Worm (Caenorhabditis elegans) whole organism, young adult: ENCODE measurements around the gene C07H6.9.

ENCODE experiments used
- B0035.1 ChIP-seq: sonication (generic microtip); optimal IDR thresholded peaks from 2 replicates; lab custom pipeline; 2016; ENCODE audit warnings: missing genetic modification characterization, mild to moderate bottlenecking, missing compliant biosample characterization, missing genotype, missing genetic modification reagents
- D2030.7 ChIP-seq: fragments of 200-800 bp; sonication (Bioruptor generic); IDR thresholded peaks from 2 replicates; pipeline ENCODE4 v1.3.6; 2022; ENCODE audit warnings: missing genetic modification reagents, missing genetic modification characterization, missing compliant biosample characterization
- F52B5.7 ChIP-seq: sonication (generic microtip); optimal IDR thresholded peaks from 2 replicates; lab custom pipeline; 2016; ENCODE audit warnings: mild to moderate bottlenecking, missing genetic modification characterization, missing compliant biosample characterization
- F55B11.4 ChIP-seq: sonication (generic microtip); optimal IDR thresholded peaks from 2 replicates; lab custom pipeline; 2016; ENCODE audit warnings: missing compliant biosample characterization, missing genetic modification characterization, borderline replicate concordance; ENCODE audit not compliant: insufficient read depth
- F57A8.1 ChIP-seq: fragments of 200-800 bp; sonication (Bioruptor generic); optimal IDR thresholded peaks from 2 replicates; lab custom pipeline; 2018; ENCODE audit warnings: mild to moderate bottlenecking, missing genetic modification characterization, moderate library complexity, missing compliant biosample characterization
- K11D2.4 ChIP-seq: fragments of 200-800 bp; sonication (Bioruptor generic); IDR thresholded peaks from 2 replicates; pipeline ENCODE4 v1.3.6; 2022; ENCODE audit warnings: missing genetic modification reagents, missing genetic modification characterization, missing compliant biosample characterization
- T07F8.4 ChIP-seq: sonication (generic microtip); optimal IDR thresholded peaks from 2 replicates; lab custom pipeline; 2016; ENCODE audit warnings: mild to moderate bottlenecking, missing genetic modification characterization, moderate library complexity, missing compliant biosample characterization
- Y53G8AR.9 ChIP-seq: fragments of 200-800 bp; sonication (Bioruptor generic); conservative IDR thresholded peaks from 2 replicates; pipeline ENCODE4 v1.3.6; 2022; ENCODE audit warnings: missing genetic modification reagents, missing genetic modification characterization, missing compliant biosample characterization
- Y67H2A.10 ChIP-seq: fragments of 200-800 bp; sonication (Bioruptor generic); conservative IDR thresholded peaks from 2 replicates; pipeline ENCODE4 v1.3.6; 2022; ENCODE audit warnings: missing genetic modification reagents, missing genetic modification characterization, missing compliant biosample characterization
- Y95B8A.8 ChIP-seq: fragments of 200-800 bp; sonication (Bioruptor generic); IDR thresholded peaks from 2 replicates; pipeline ENCODE4 v1.3.6; 2022; ENCODE audit warnings: missing genetic modification reagents, missing genetic modification characterization, missing compliant biosample characterization
- ZK185.1 ChIP-seq: sonication (generic microtip); optimal IDR thresholded peaks from 2 replicates; lab custom pipeline; 2016; ENCODE audit warnings: mild to moderate bottlenecking, missing genetic modification characterization, missing compliant biosample characterization; ENCODE audit not compliant: poor library complexity, severe bottlenecking
- aptf-2 ChIP-seq: fragments of 200-800 bp; sonication (Bioruptor generic); conservative IDR thresholded peaks from 2 replicates; pipeline ENCODE4 v1.3.6; 2022; ENCODE audit warnings: missing genetic modification reagents, missing genetic modification characterization, missing compliant biosample characterization
- atf-7 ChIP-seq: sonication (generic microtip); optimal IDR thresholded peaks from 2 replicates; lab custom pipeline; 2017; ENCODE audit warnings: mild to moderate bottlenecking, missing genetic modification characterization, missing compliant biosample characterization
- athp-1 ChIP-seq: sonication (generic microtip); optimal IDR thresholded peaks from 2 replicates; lab custom pipeline; 2017; ENCODE audit warnings: mild to moderate bottlenecking, missing genetic modification characterization, missing compliant biosample characterization
- attf-3 ChIP-seq: fragments of 200-800 bp; sonication (Bioruptor generic); conservative IDR thresholded peaks from 2 replicates; pipeline ENCODE4 v1.3.6; 2022; ENCODE audit warnings: missing genetic modification reagents, missing genetic modification characterization, missing compliant biosample characterization
- attf-5 ChIP-seq: fragments of 200-800 bp; sonication (Bioruptor generic); optimal IDR thresholded peaks from 2 replicates; lab custom pipeline; 2018; ENCODE audit warnings: mild to moderate bottlenecking, missing genetic modification characterization, missing compliant biosample characterization
- bed-2 ChIP-seq: fragments of 200-800 bp; sonication (Bioruptor generic); IDR thresholded peaks from 2 replicates; pipeline ENCODE4 v1.3.6; 2022; ENCODE audit warnings: missing genetic modification reagents, missing genetic modification characterization, missing compliant biosample characterization
- cebp-2 ChIP-seq: fragments of 200-800 bp; sonication (Bioruptor generic); IDR thresholded peaks from 2 replicates; pipeline ENCODE4 v1.3.6; 2022; ENCODE audit warnings: missing genetic modification characterization, missing compliant biosample characterization
- egrh-3 ChIP-seq: fragments of 200-800 bp; sonication (Bioruptor generic); IDR thresholded peaks from 2 replicates; pipeline ENCODE4 v1.3.6; 2022; ENCODE audit warnings: missing genetic modification reagents, missing genetic modification characterization, missing compliant biosample characterization
- ekl-4 ChIP-seq: fragments of 200-800 bp; sonication (Bioruptor generic); IDR thresholded peaks from 2 replicates; pipeline ENCODE4 v1.3.6; 2022; ENCODE audit warnings: missing genetic modification reagents, missing genetic modification characterization, missing compliant biosample characterization
- him-1 ChIP-seq: sonication (generic microtip); optimal IDR thresholded peaks from 2 replicates; lab custom pipeline; 2016; ENCODE audit warnings: missing genotype, missing genetic modification reagents, missing genetic modification characterization, missing compliant biosample characterization
- hmg-1.2 ChIP-seq: fragments of 200-800 bp; sonication (Bioruptor generic); IDR thresholded peaks from 2 replicates; pipeline ENCODE4 v1.3.6; 2022; ENCODE audit warnings: missing genetic modification reagents, missing genetic modification characterization, missing compliant biosample characterization
- let-526 ChIP-seq: fragments of 200-800 bp; sonication (Bioruptor generic); IDR thresholded peaks from 2 replicates; pipeline ENCODE4 v1.3.6; 2022; ENCODE audit warnings: missing genetic modification reagents, missing genetic modification characterization, missing compliant biosample characterization
- lir-1 ChIP-seq: fragments of 200-800 bp; sonication (Bioruptor generic); conservative IDR thresholded peaks from 2 replicates; pipeline ENCODE4 v1.3.6; 2022; ENCODE audit warnings: missing genetic modification reagents, missing genetic modification characterization, missing compliant biosample characterization
- lsl-1 ChIP-seq: fragments of 200-800 bp; sonication (Bioruptor generic); optimal IDR thresholded peaks from 2 replicates; lab custom pipeline; 2018; ENCODE audit warnings: mild to moderate bottlenecking, missing genetic modification characterization, moderate library complexity, missing compliant biosample characterization
- lsy-27 ChIP-seq: sonication (generic microtip); optimal IDR thresholded peaks from 2 replicates; lab custom pipeline; 2017; ENCODE audit warnings: missing genetic modification characterization, mild to moderate bottlenecking, missing compliant biosample characterization, antibody characterized with exemption, missing genotype, borderline replicate concordance; ENCODE audit not compliant: insufficient read depth
- madf-10 ChIP-seq: sonication (generic microtip); optimal IDR thresholded peaks from 2 replicates; lab custom pipeline; 2016; ENCODE audit warnings: mild to moderate bottlenecking, missing genetic modification characterization, missing compliant biosample characterization
- madf-3 ChIP-seq: fragments of 200-800 bp; sonication (Bioruptor generic); IDR thresholded peaks from 2 replicates; pipeline ENCODE4 v1.3.6; 2022; ENCODE audit warnings: missing genetic modification reagents, missing genetic modification characterization, missing compliant biosample characterization
- madf-6 ChIP-seq: fragments of 200-800 bp; sonication (Bioruptor generic); IDR thresholded peaks from 2 replicates; pipeline ENCODE4 v1.3.6; 2022; ENCODE audit warnings: missing genetic modification reagents, missing genetic modification characterization, missing compliant biosample characterization
- mes-4 ChIP-seq: sonication (generic microtip); optimal IDR thresholded peaks from 2 replicates; lab custom pipeline; 2016; ENCODE audit warnings: missing genotype, missing genetic modification characterization, missing compliant biosample characterization
- nhr-120 ChIP-seq: fragments of 200-800 bp; sonication (Bioruptor generic); IDR thresholded peaks from 2 replicates; pipeline ENCODE4 v1.3.6; 2022; ENCODE audit warnings: missing genetic modification characterization, missing compliant biosample characterization
- nhr-80 ChIP-seq: sonication (generic microtip); optimal IDR thresholded peaks from 2 replicates; lab custom pipeline; 2016; ENCODE audit warnings: missing genetic modification characterization, missing compliant biosample characterization
- pbrm-1 ChIP-seq: fragments of 200-800 bp; sonication (Bioruptor generic); IDR thresholded peaks from 2 replicates; pipeline ENCODE4 v1.3.6; 2022; ENCODE audit warnings: missing genetic modification reagents, missing genetic modification characterization, missing compliant biosample characterization
- pha-4 ChIP-seq: fragments of 150-350 bp; sonication (generic microtip); optimal IDR thresholded peaks from 2 replicates; lab custom pipeline; 2014; ENCODE audit warnings: missing biosample characterization, missing genetic modification reagents, missing genetic modification characterization
- somi-1 ChIP-seq: fragments of 200-800 bp; sonication (Bioruptor generic); optimal IDR thresholded peaks from 2 replicates; lab custom pipeline; 2018; ENCODE audit warnings: mild to moderate bottlenecking, missing genetic modification characterization, missing compliant biosample characterization
- tbp1 ChIP-seq: fragments of 200-800 bp; sonication (Bioruptor generic); optimal IDR thresholded peaks from 2 replicates; lab custom pipeline; 2018; ENCODE audit warnings: mild to moderate bottlenecking, missing genetic modification characterization, missing compliant biosample characterization
- tbx-9 ChIP-seq: sonication (generic microtip); optimal IDR thresholded peaks from 2 replicates; lab custom pipeline; 2016; ENCODE audit warnings: borderline replicate concordance, missing genetic modification characterization, inconsistent platforms, missing compliant biosample characterization
- unc-130 ChIP-seq: sonication (generic microtip); optimal IDR thresholded peaks from 2 replicates; lab custom pipeline; 2016; ENCODE audit warnings: missing genetic modification reagents, missing genetic modification characterization, missing compliant biosample characterization
- zfh-2 ChIP-seq: fragments of 200-800 bp; sonication (Bioruptor generic); conservative IDR thresholded peaks from 2 replicates; pipeline ENCODE4 v1.3.6; 2022; ENCODE audit warnings: missing genetic modification reagents, missing genetic modification characterization, missing compliant biosample characterization
- ztf-18 ChIP-seq: sonication (generic microtip); optimal IDR thresholded peaks from 2 replicates; lab custom pipeline; 2016; ENCODE audit warnings: missing genotype, mild to moderate bottlenecking, missing genetic modification characterization, missing compliant biosample characterization
- ztf-22 ChIP-seq: fragments of 200-800 bp; sonication (Bioruptor generic); optimal IDR thresholded peaks from 2 replicates; lab custom pipeline; 2018; ENCODE audit warnings: mild to moderate bottlenecking, missing genetic modification characterization, moderate library complexity, missing compliant biosample characterization
- ztf-25 ChIP-seq: fragments of 200-800 bp; sonication (Bioruptor generic); IDR thresholded peaks from 2 replicates; pipeline ENCODE4 v1.3.6; 2022; ENCODE audit warnings: missing genetic modification reagents, missing genetic modification characterization, missing compliant biosample characterization
- ztf-26 ChIP-seq: sonication (generic microtip); optimal IDR thresholded peaks from 2 replicates; lab custom pipeline; 2017; ENCODE audit warnings: missing genetic modification characterization, missing compliant biosample characterization
- ztf-28 ChIP-seq: fragments of 200-800 bp; sonication (Bioruptor generic); IDR thresholded peaks from 2 replicates; pipeline ENCODE4 v1.3.6; 2022; ENCODE audit warnings: missing genetic modification reagents, missing genetic modification characterization, missing compliant biosample characterization

The C07H6.9 gene

ce11 chrIII:7518424-7518823 is 19.2 kb upstream of the C07H6.9 start, which contains the start of gene clk-2:
clk-2 (minus strand) TSS chrIII:7518524.
- TF ChIP-seq F57A8.1 (GFP tag; lab: Kevin White, UChicago) = no peak
- TF ChIP-seq nhr-80 (tag; lab: Kevin White, UChicago) = no peak
- TF ChIP-seq Y53G8AR.9 = no peak
- TF ChIP-seq somi-1 (GFP tag; lab: Kevin White, UChicago) = no peak
- TF ChIP-seq hmg-1.2 (GFP tag; lab: Robert Waterston, UW) = no peak
- TF ChIP-seq bed-2 (GFP tag; lab: Robert Waterston, UW) = no peak
- no peak for TF ChIP-seq ztf-28
- TF ChIP-seq ekl-4 (GFP tag; lab: Robert Waterston, UW) = no peak
- TF ChIP-seq nhr-120 = no peak
- TF ChIP-seq madf-6 = no peak
- TF ChIP-seq cebp-2 (GFP tag; lab: Robert Waterston, UW) = no peak
- no peak for TF ChIP-seq madf-10
- no peak for TF ChIP-seq B0035.1
- no peak for TF ChIP-seq ztf-22 (GFP tag; lab: Kevin White, UChicago)
- TF ChIP-seq F52B5.7 (tag; lab: Kevin White, UChicago) = no peak
- TF ChIP-seq tbp1 (GFP tag; lab: Kevin White, UChicago) = no peak
- TF ChIP-seq ZK185.1 (tag; lab: Kevin White, UChicago) = no peak
- TF ChIP-seq unc-130 (GFP tag; lab: Kevin White, UChicago) = no peak
- no peak for TF ChIP-seq let-526
- no peak for TF ChIP-seq ztf-18

DNA sequence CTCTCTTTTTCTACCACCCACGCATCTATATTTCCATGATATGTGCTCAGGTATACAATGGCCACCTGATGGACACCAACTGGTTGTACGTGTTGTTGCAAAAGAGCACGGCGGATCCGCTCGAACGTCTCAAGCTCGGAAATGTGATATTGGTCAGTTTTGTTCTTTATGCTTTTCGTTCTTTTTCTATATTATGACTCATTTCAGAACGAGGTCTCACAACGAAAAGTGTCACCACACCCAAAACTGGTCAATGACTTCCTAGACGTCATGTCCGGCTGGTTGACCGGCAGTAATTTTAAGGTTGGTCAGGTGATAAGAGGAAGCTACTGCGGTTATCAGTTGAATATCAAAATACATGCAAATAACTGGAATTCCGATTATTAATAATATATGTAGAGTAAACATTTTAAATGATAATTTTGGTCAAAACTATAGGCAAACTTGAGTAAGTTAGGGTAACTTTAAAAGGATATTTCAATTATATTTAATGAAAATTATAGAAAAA is 8.9 kb upstream of the C07H6.9 start, which contains the start of gene cls-1:
Gene cls-1, plus strand, starts transcription at position 51 of the 508 bp plus-strand sequence.
- no peak for TF ChIP-seq Y95B8A.8
- TF ChIP-seq B0035.1 = no peak
- TF ChIP-seq nhr-80 (tag; lab: Kevin White, UChicago) = peak; percentile 30
- TF ChIP-seq K11D2.4 (GFP tag; lab: Robert Waterston, UW) = no peak
- TF ChIP-seq, all 124 proteins: peak for 1

ce11 chrIII:7506983-7507382 is 7.7 kb upstream of the C07H6.9 start:
- 0 out of 2 replicates have a peak, but pooled peaks have one; percentile 31 for TF ChIP-seq zfh-2 (GFP tag; lab: Robert Waterston, UW)
- TF ChIP-seq pha-4 (tag; lab: Kevin White, UChicago) = no peak

DNA sequence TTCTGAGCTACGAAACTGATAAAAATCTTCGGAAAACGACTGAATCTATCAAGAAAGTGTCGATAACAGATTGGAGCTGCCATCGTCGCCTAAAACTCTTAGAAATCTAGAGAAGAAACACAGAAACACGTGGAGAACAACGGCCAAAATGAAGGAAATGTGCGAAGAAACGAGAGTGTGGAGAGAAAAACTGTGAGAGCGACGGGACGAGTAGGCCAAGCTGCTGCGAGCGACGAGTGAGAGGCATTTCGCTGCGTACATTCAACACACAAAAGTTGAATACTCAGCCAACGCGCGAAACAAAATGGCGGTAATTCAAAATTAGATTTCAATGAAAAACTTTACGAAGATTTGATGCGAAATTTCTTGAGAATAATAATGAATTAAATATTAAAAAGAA is 925 bp downstream of the C07H6.9 start:
- TF ChIP-seq lsy-27 (tag; lab: Kevin White, UChicago) (no peak), cebp-2 (GFP tag; lab: Robert Waterston, UW) (no peak), ztf-25 (GFP tag; lab: Robert Waterston, UW) (no peak), attf-3 (GFP tag; lab: Robert Waterston, UW) (no peak), Y67H2A.10 (GFP tag; lab: Robert Waterston, UW) (no peak), madf-3 (GFP tag; lab: Robert Waterston, UW) (peak; percentile 72; the same call in 1 of the 2 replicates), F55B11.4 (no peak), ztf-22 (GFP tag; lab: Kevin White, UChicago) (peak; percentile 24), atf-7 (tag; lab: Kevin White, UChicago) (peak; percentile 51), ztf-26 (tag; lab: Kevin White, UChicago) (peak; percentile 52), pbrm-1 (peak; percentile 70), aptf-2 (no peak), athp-1 (tag; lab: Kevin White, UChicago) (no peak), lsl-1 (GFP tag; lab: Kevin White, UChicago) (peak; percentile 3), ZK185.1 (tag; lab: Kevin White, UChicago) (peak; percentile 58), attf-5 (peak; percentile 93), lir-1 (peak; percentile 62; the same call in 1 of the 2 replicates), D2030.7 (GFP tag; lab: Robert Waterston, UW) (peak; percentile 57; the same call in 1 of the 2 replicates), him-1 (tag; lab: Kevin White, UChicago) (no peak), mes-4 (tag; lab: Kevin White, UChicago) (no peak), egrh-3 (GFP tag; lab: Robert Waterston, UW) (no peak), tbx-9 (tag; lab: Kevin White, UChicago) (no peak), let-526 (peak; percentile 64; the same call in 1 of the 2 replicates), T07F8.4 (tag; lab: Kevin White, UChicago) (no peak)
